Worm (Caenorhabditis elegans): Measurements from ENCODE around the gene gpa-13.

DNA sequence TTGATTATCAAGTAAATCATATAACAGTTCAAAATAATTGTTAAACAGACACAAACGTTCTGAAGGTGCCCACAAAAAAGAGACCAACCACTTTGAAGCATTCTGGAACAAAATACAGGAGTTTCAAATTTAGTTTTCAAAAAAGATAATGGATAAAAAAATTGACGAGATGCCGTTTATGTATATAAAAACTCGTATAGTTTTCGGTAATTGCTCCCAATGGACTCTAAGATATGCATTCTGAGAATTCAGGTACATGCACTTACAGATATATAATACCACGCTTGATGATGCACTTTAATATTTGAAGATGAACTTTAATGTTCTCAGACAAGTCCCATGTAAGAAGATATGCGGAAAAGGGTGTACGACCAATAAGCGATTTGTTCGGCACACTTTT is 36.1 kb downstream of the gpa-13 start, which contains the start of gene str-181:
- TF ChIP-seq him-1 (tag; optimal IDR thresholded peaks at IDR 0.05) (no peak), dao-5 (tag; optimal IDR thresholded peaks at IDR 0.05) (no peak)

All from whole organism, L4/young adult.